Worm (Caenorhabditis elegans): Measurements from ENCODE around the gene srd-39.

The srd-39 gene

ce11 chrX:13307852-13308251 is 7.4 kb upstream of the srd-39 start (continued):
- TF ChIP-seq mes-4 (tag; optimal IDR thresholded peaks at IDR 0.05) (no peak), attf-6 (GFP tag; IDR thresholded peaks at IDR 0.05) (no peak), hmg-20 (GFP tag; IDR thresholded peaks at IDR 0.05) (no peak), repo-1 (tag; optimal IDR thresholded peaks at IDR 0.05) (no peak), rcor-1 (GFP tag; IDR thresholded peaks at IDR 0.05) (peak; percentile 31; the same call in 1 of the 2 replicates), sea-2 (GFP tag; IDR thresholded peaks at IDR 0.05) (no peak), mxl-1 (tag; optimal IDR thresholded peaks at IDR 0.05) (peak; percentile 15), madf-3 (GFP tag; IDR thresholded peaks at IDR 0.05) (no peak), K11D2.4 (GFP tag; IDR thresholded peaks at IDR 0.05) (no peak)

ce11 chrX:13306869-13307446 is 6.6 kb upstream of the srd-39 start:
- TF ChIP-seq nhr-179 (tag; optimal IDR thresholded peaks at IDR 0.05): peak; percentile 55
- TF ChIP-seq hlh-12 (tag; optimal IDR thresholded peaks at IDR 0.05): peak; percentile 89
- peak; percentile 83 for TF ChIP-seq atf-7 (tag; optimal IDR thresholded peaks at IDR 0.05)
- peak; percentile 91 for TF ChIP-seq chd-7 (tag; optimal IDR thresholded peaks at IDR 0.05)
- peak; percentile 87 for TF ChIP-seq ekl-4 (GFP tag; IDR thresholded peaks at IDR 0.05)
- TF ChIP-seq F55B11.4 (tag; optimal IDR thresholded peaks at IDR 0.05; ENCODE audit: borderline replicate concordance, insufficient read depth): peak; percentile 10
- peak; percentile 99 for TF ChIP-seq rpc-1 (optimal IDR thresholded peaks at IDR 0.05)
- peak; percentile 100 for TF ChIP-seq rpc-1 (tag; optimal IDR thresholded peaks at IDR 0.05)
- peak; percentile 89 for TF ChIP-seq madf-10 (tag; optimal IDR thresholded peaks at IDR 0.05)
- TF ChIP-seq mxl-1 (tag; optimal IDR thresholded peaks at IDR 0.05): peak; percentile 93
- TF ChIP-seq ztf-25 (GFP tag; IDR thresholded peaks at IDR 0.05): peak; percentile 98
- TF ChIP-seq lsy-27 (tag; optimal IDR thresholded peaks at IDR 0.05; ENCODE audit: borderline replicate concordance, insufficient read depth): peak; percentile 76
- peak; percentile 91 for TF ChIP-seq F10E7.11 (tag; optimal IDR thresholded peaks at IDR 0.05)
- peak; percentile 89 for TF ChIP-seq him-1 (tag; optimal IDR thresholded peaks at IDR 0.05)
- TF ChIP-seq madf-8 (GFP tag; conservative IDR thresholded peaks at IDR 0.05): 0 out of 2 replicates have a peak, but pooled peaks have one; percentile 17
- peak; percentile 90 for TF ChIP-seq sptf-2 (GFP tag; optimal IDR thresholded peaks at IDR 0.05)
- TF ChIP-seq Y95B8A.8 (GFP tag; IDR thresholded peaks at IDR 0.05): peak; percentile 79
- peak; percentile 91; the same call in 1 of the 2 replicates for TF ChIP-seq egl-44 (GFP tag; IDR thresholded peaks at IDR 0.05)
- no peak for TF ChIP-seq ama-1 (optimal IDR thresholded peaks at IDR 0.05)
- TF ChIP-seq ama-1 (GFP tag; optimal IDR thresholded peaks at IDR 0.05): peak in 1 of 2 experiments; percentile 91
- TF ChIP-seq lin-26 (GFP tag; IDR thresholded peaks at IDR 0.05): peak; percentile 97
- no peak; the same call in 1 of the 2 replicates for TF ChIP-seq madf-6 (GFP tag; IDR thresholded peaks at IDR 0.05)
- peak; percentile 86 for TF ChIP-seq snpc-4 (GFP tag; optimal IDR thresholded peaks at IDR 0.05)
- TF ChIP-seq snpc-4 (tag; optimal IDR thresholded peaks at IDR 0.05): peak in 3 of 4 experiments; percentile 60 to 84 (median 80)
- TF ChIP-seq nfyb-1 (GFP tag; IDR thresholded peaks at IDR 0.05): peak; percentile 92
- TF ChIP-seq tbp1 (GFP tag; optimal IDR thresholded peaks at IDR 0.05): peak; percentile 99
- no peak for TF ChIP-seq ceh-91 (GFP tag; IDR thresholded peaks at IDR 0.05)
- TF ChIP-seq nfya-1 (tag; optimal IDR thresholded peaks at IDR 0.05; ENCODE audit: borderline replicate concordance, insufficient read depth): no peak
- TF ChIP-seq fkh-3 (tag; optimal IDR thresholded peaks at IDR 0.05): peak; percentile 95
- TF ChIP-seq F57C9.4 (tag; optimal IDR thresholded peaks at IDR 0.05): peak; percentile 35
- TF ChIP-seq B0035.1 (tag; optimal IDR thresholded peaks at IDR 0.05): peak; percentile 89
- peak; percentile 68 for TF ChIP-seq ztf-22 (GFP tag; optimal IDR thresholded peaks at IDR 0.05)
- peak; percentile 42 for TF ChIP-seq mel-28 (tag; optimal IDR thresholded peaks at IDR 0.05; ENCODE audit: borderline replicate concordance)
- 0 out of 2 replicates have a peak, but pooled peaks have one; percentile 22 for TF ChIP-seq ceh-58 (GFP tag; IDR thresholded peaks at IDR 0.05)
- TF ChIP-seq pha-4 (tag; optimal IDR thresholded peaks at IDR 0.05): no peak
- TF ChIP-seq dpff-1 (tag; optimal IDR thresholded peaks at IDR 0.05): peak; percentile 32
- TF ChIP-seq nhr-27 (tag; optimal IDR thresholded peaks at IDR 0.05): peak; percentile 86
- peak; percentile 52; the same call in 1 of the 2 replicates for TF ChIP-seq B0019.2 (GFP tag; conservative IDR thresholded peaks at IDR 0.05)
- 0 out of 2 replicates have a peak, but pooled peaks have one; percentile 33 for TF ChIP-seq hlh-26 (GFP tag; conservative IDR thresholded peaks at IDR 0.05)
- TF ChIP-seq pbrm-1 (GFP tag; IDR thresholded peaks at IDR 0.05): peak; percentile 89
